Fruit fly (Drosophila melanogaster) whole organism, embryonic: ENCODE results near the gene mRpL3.
A peak's percentile ranks its signal among the peaks of the same experiment; 100 is the strongest.

Source experiments
- Adf1 ChIP-seq: fragments of 200-800 bp; sonication (Bioruptor generic); IDR thresholded peaks from 2 replicates; pipeline ENCODE4 v1.3.6; 2022; ENCODE audit warnings: missing biosample characterization, missing genetic modification characterization
- Asciz ChIP-seq: fragments of 200-800 bp; sonication (Bioruptor generic); optimal IDR thresholded peaks from 2 replicates; lab custom pipeline; 2017; ENCODE audit warnings: missing biosample characterization, mild to moderate bottlenecking, missing genetic modification characterization, missing genetic modification reagents
- Atf-2 ChIP-seq: fragments of 200-800 bp; sonication (Bioruptor generic); optimal IDR thresholded peaks from 2 replicates; lab custom pipeline; 2016; ENCODE audit warnings: missing biosample characterization, missing genetic modification characterization
- B-H2 ChIP-seq: fragments of 200-800 bp; sonication (Bioruptor generic); optimal IDR thresholded peaks from 2 replicates; lab custom pipeline; 2018; ENCODE audit warnings: missing biosample characterization, mild to moderate bottlenecking, missing genetic modification characterization
- Blimp-1 ChIP-seq: fragments of 200-800 bp; sonication (Bioruptor generic); optimal IDR thresholded peaks from 3 replicates; lab custom pipeline; 2018; ENCODE audit warnings: missing biosample characterization, missing genetic modification characterization, mild to moderate bottlenecking, moderate library complexity, missing genetic modification reagents
- Bteb2 ChIP-seq: fragments of 200-800 bp; sonication (Bioruptor generic); optimal IDR thresholded peaks from 2 replicates; lab custom pipeline; 2016; ENCODE audit warnings: missing biosample characterization, missing genetic modification characterization
- CG10462 ChIP-seq: fragments of 200-800 bp; sonication (Bioruptor generic); optimal IDR thresholded peaks from 2 replicates; lab custom pipeline; 2016; ENCODE audit warnings: missing biosample characterization, missing genetic modification characterization
- CG11093 ChIP-seq: fragments of 200-800 bp; sonication (Bioruptor generic); IDR thresholded peaks from 3 replicates; pipeline ENCODE4 v1.3.6; 2022; ENCODE audit warnings: missing biosample characterization, missing genetic modification characterization
- CG11247 ChIP-seq: fragments of 200-800 bp; sonication (Bioruptor generic); IDR thresholded peaks from 2 replicates; pipeline ENCODE4 v1.3.6; 2022; ENCODE audit warnings: missing biosample characterization, missing genetic modification characterization
- CG11696 ChIP-seq: fragments of 200-800 bp; sonication (Bioruptor generic); IDR thresholded peaks from 2 replicates; pipeline ENCODE4 v1.3.6; 2022; ENCODE audit warnings: missing biosample characterization, missing genetic modification characterization
- CG1233 ChIP-seq: fragments of 200-800 bp; sonication (Bioruptor generic); optimal IDR thresholded peaks from 4 replicates; lab custom pipeline; 2018; ENCODE audit warnings: missing biosample characterization, mild to moderate bottlenecking, missing genetic modification characterization
- CG12744 ChIP-seq: fragments of 200-800 bp; sonication (Bioruptor generic); optimal IDR thresholded peaks from 2 replicates; lab custom pipeline; 2016; ENCODE audit warnings: missing biosample characterization, missing genetic modification characterization
- CG13123 ChIP-seq: fragments of 200-800 bp; sonication (Bioruptor generic); optimal IDR thresholded peaks from 2 replicates; lab custom pipeline; 2016; ENCODE audit warnings: missing biosample characterization, missing genetic modification characterization
- CG15696 ChIP-seq: fragments of 200-800 bp; sonication (Bioruptor generic); optimal IDR thresholded peaks from 2 replicates; lab custom pipeline; 2019; ENCODE audit warnings: missing biosample characterization, mild to moderate bottlenecking, missing genetic modification characterization, moderate library complexity
- CG1602 ChIP-seq: fragments of 200-800 bp; sonication (Bioruptor generic); optimal IDR thresholded peaks from 3 replicates; lab custom pipeline; 2016; ENCODE audit warnings: missing biosample characterization, missing genetic modification characterization
- CG17359 ChIP-seq: fragments of 200-800 bp; sonication (Bioruptor generic); optimal IDR thresholded peaks from 3 replicates; lab custom pipeline; 2018; ENCODE audit warnings: missing biosample characterization, mild to moderate bottlenecking, missing genetic modification characterization, moderate library complexity
- CG17385 ChIP-seq: fragments of 200-800 bp; sonication (Bioruptor generic); optimal IDR thresholded peaks from 3 replicates; lab custom pipeline; 2018; ENCODE audit warnings: missing biosample characterization, mild to moderate bottlenecking, missing genetic modification characterization
- CG32772 ChIP-seq: fragments of 200-800 bp; sonication (Bioruptor generic); IDR thresholded peaks from 2 replicates; pipeline ENCODE4 v1.3.6; 2022; ENCODE audit warnings: missing biosample characterization, missing genetic modification characterization
- CG4707 ChIP-seq: fragments of 200-800 bp; sonication (Bioruptor generic); optimal IDR thresholded peaks from 2 replicates; lab custom pipeline; 2018; ENCODE audit warnings: missing biosample characterization, mild to moderate bottlenecking, missing genetic modification characterization, moderate library complexity
- CG7357 ChIP-seq: fragments of 200-800 bp; sonication (Bioruptor generic); IDR thresholded peaks from 3 replicates; pipeline ENCODE4 v1.3.6; 2022; ENCODE audit warnings: missing biosample characterization, missing genetic modification characterization
- CG7839 ChIP-seq: fragments of 200-800 bp; sonication (Bioruptor generic); optimal IDR thresholded peaks from 3 replicates; lab custom pipeline; 2018; ENCODE audit warnings: missing biosample characterization, mild to moderate bottlenecking, missing genetic modification characterization, moderate library complexity
- CG7987 ChIP-seq: fragments of 200-800 bp; sonication (Bioruptor generic); optimal IDR thresholded peaks from 2 replicates; lab custom pipeline; 2018; ENCODE audit warnings: missing biosample characterization, mild to moderate bottlenecking, missing genetic modification characterization, moderate library complexity
- CG8359 ChIP-seq: fragments of 200-800 bp; sonication (Bioruptor generic); optimal IDR thresholded peaks from 2 replicates; lab custom pipeline; 2017; ENCODE audit warnings: missing biosample characterization, mild to moderate bottlenecking, missing genetic modification characterization, borderline replicate concordance
- CG9932 ChIP-seq: fragments of 200-800 bp; sonication (Bioruptor generic); IDR thresholded peaks from 2 replicates; pipeline ENCODE4 v1.3.6; 2022; ENCODE audit warnings: missing biosample characterization, missing genetic modification characterization
- CHES-1-like ChIP-seq: fragments of 200-800 bp; sonication (Bioruptor generic); optimal IDR thresholded peaks from 2 replicates; lab custom pipeline; 2016; ENCODE audit warnings: missing biosample characterization, missing genetic modification characterization
- Dad ChIP-seq: fragments of 200-800 bp; sonication (Bioruptor generic); optimal IDR thresholded peaks from 3 replicates; lab custom pipeline; 2016; ENCODE audit warnings: missing biosample characterization, missing genetic modification characterization
- Gsc ChIP-seq: fragments of 200-800 bp; sonication (Bioruptor generic); IDR thresholded peaks from 2 replicates; pipeline ENCODE4 v1.3.6; 2022; ENCODE audit warnings: missing biosample characterization, missing genetic modification characterization
- HLH4C ChIP-seq: fragments of 200-800 bp; sonication (Bioruptor generic); IDR thresholded peaks from 3 replicates; pipeline ENCODE4 v1.3.6; 2022; ENCODE audit warnings: missing biosample characterization, missing genetic modification characterization; ENCODE audit not compliant: partially characterized antibody
- Hmr ChIP-seq: fragments of 200-800 bp; sonication (Bioruptor generic); optimal IDR thresholded peaks from 3 replicates; lab custom pipeline; 2017; ENCODE audit warnings: mild to moderate bottlenecking, missing biosample characterization, missing genetic modification reagents, missing genetic modification characterization
- MBD-R2 ChIP-seq: fragments of 200-800 bp; sonication (Bioruptor generic); IDR thresholded peaks from 2 replicates; pipeline ENCODE4 v1.3.6; 2022; ENCODE audit warnings: missing biosample characterization, missing genetic modification characterization
- Mes4 ChIP-seq: fragments of 200-800 bp; sonication (Bioruptor generic); optimal IDR thresholded peaks from 2 replicates; lab custom pipeline; 2016; ENCODE audit warnings: missing biosample characterization, missing genetic modification characterization
- Poxn ChIP-seq: fragments of 200-800 bp; sonication (Bioruptor generic); IDR thresholded peaks from 2 replicates; pipeline ENCODE4 v1.3.6; 2022; ENCODE audit warnings: missing biosample characterization, missing genetic modification characterization
- Taf1 ChIP-seq: fragments of 200-800 bp; sonication (Bioruptor generic); IDR thresholded peaks from 2 replicates; pipeline ENCODE4 v1.3.6; 2022; ENCODE audit warnings: missing biosample characterization, missing genetic modification characterization
- cg ChIP-seq: fragments of 200-800 bp; sonication (Bioruptor generic); optimal IDR thresholded peaks from 3 replicates; lab custom pipeline; 2019; ENCODE audit warnings: missing biosample characterization, mild to moderate bottlenecking, missing genetic modification characterization, moderate library complexity
- dpn ChIP-seq, 2 experiments: fragments of 200-800 bp; sonication (Bioruptor generic); optimal IDR thresholded peaks; 3 replicates each; lab custom pipeline; 2016; ENCODE audit warnings: missing biosample characterization in 2 of 2, missing genetic modification characterization in 2 of 2
- emc ChIP-seq: fragments of 200-800 bp; sonication (Bioruptor generic); optimal IDR thresholded peaks from 2 replicates; lab custom pipeline; 2016; ENCODE audit warnings: missing biosample characterization, missing genetic modification characterization
- fd102C ChIP-seq: fragments of 200-800 bp; sonication (Bioruptor generic); optimal IDR thresholded peaks from 2 replicates; lab custom pipeline; 2018; ENCODE audit warnings: missing biosample characterization, mild to moderate bottlenecking, missing genetic modification characterization, moderate library complexity
- fd64A ChIP-seq: fragments of 200-800 bp; sonication (Bioruptor generic); optimal IDR thresholded peaks from 3 replicates; lab custom pipeline; 2018; ENCODE audit warnings: missing biosample characterization, mild to moderate bottlenecking, missing genetic modification characterization
- gfzf ChIP-seq: fragments of 200-800 bp; sonication (Bioruptor generic); optimal IDR thresholded peaks from 2 replicates; lab custom pipeline; 2016; ENCODE audit warnings: missing biosample characterization, mild to moderate bottlenecking, missing genetic modification characterization, moderate library complexity
- oc ChIP-seq: fragments of 200-800 bp; sonication (Bioruptor generic); optimal IDR thresholded peaks from 2 replicates; lab custom pipeline; 2018; ENCODE audit warnings: missing biosample characterization, mild to moderate bottlenecking, missing genetic modification characterization, moderate library complexity
- phol ChIP-seq: fragments of 200-800 bp; sonication (Bioruptor generic); optimal IDR thresholded peaks from 3 replicates; lab custom pipeline; 2018; ENCODE audit warnings: missing biosample characterization, mild to moderate bottlenecking, missing genetic modification characterization, moderate library complexity
- row ChIP-seq: fragments of 200-800 bp; sonication (Bioruptor generic); IDR thresholded peaks from 3 replicates; pipeline ENCODE4 v1.3.6; 2022; ENCODE audit warnings: missing biosample characterization, missing genetic modification characterization
- slp2 ChIP-seq: fragments of 200-800 bp; sonication (Bioruptor generic); optimal IDR thresholded peaks from 2 replicates; lab custom pipeline; 2016; ENCODE audit warnings: missing biosample characterization, missing genetic modification characterization
- so ChIP-seq: fragments of 200-800 bp; sonication (Bioruptor generic); IDR thresholded peaks from 3 replicates; pipeline ENCODE4 v1.3.6; 2022; ENCODE audit warnings: missing biosample characterization, missing genetic modification characterization
- ssp ChIP-seq: fragments of 200-800 bp; sonication (Bioruptor generic); IDR thresholded peaks from 2 replicates; pipeline ENCODE4 v1.3.6; 2022; ENCODE audit warnings: missing biosample characterization, missing genetic modification characterization
- tgo ChIP-seq: fragments of 200-800 bp; sonication (Bioruptor generic); IDR thresholded peaks from 3 replicates; pipeline ENCODE4 v1.3.6; 2022; ENCODE audit warnings: missing biosample characterization, missing genetic modification characterization
- tin ChIP-seq: fragments of 200-800 bp; sonication (Bioruptor generic); optimal IDR thresholded peaks from 3 replicates; lab custom pipeline; 2016; ENCODE audit warnings: missing biosample characterization, missing genetic modification characterization
- usp ChIP-seq: fragments of >200 bp; optimal IDR thresholded peaks from 2 replicates; lab custom pipeline; 2017; ENCODE audit warnings: missing biosample characterization, missing genetic modification characterization
- vvl ChIP-seq: fragments of 200-800 bp; sonication (Bioruptor generic); IDR thresholded peaks from 2 replicates; pipeline ENCODE4 v1.3.6; 2022; ENCODE audit warnings: missing biosample characterization, missing genetic modification characterization
- zen ChIP-seq: fragments of 200-800 bp; sonication (Bioruptor generic); optimal IDR thresholded peaks from 3 replicates; lab custom pipeline; 2018; ENCODE audit warnings: missing biosample characterization, mild to moderate bottlenecking, missing genetic modification characterization, moderate library complexity

Gene mRpL3

DNA sequence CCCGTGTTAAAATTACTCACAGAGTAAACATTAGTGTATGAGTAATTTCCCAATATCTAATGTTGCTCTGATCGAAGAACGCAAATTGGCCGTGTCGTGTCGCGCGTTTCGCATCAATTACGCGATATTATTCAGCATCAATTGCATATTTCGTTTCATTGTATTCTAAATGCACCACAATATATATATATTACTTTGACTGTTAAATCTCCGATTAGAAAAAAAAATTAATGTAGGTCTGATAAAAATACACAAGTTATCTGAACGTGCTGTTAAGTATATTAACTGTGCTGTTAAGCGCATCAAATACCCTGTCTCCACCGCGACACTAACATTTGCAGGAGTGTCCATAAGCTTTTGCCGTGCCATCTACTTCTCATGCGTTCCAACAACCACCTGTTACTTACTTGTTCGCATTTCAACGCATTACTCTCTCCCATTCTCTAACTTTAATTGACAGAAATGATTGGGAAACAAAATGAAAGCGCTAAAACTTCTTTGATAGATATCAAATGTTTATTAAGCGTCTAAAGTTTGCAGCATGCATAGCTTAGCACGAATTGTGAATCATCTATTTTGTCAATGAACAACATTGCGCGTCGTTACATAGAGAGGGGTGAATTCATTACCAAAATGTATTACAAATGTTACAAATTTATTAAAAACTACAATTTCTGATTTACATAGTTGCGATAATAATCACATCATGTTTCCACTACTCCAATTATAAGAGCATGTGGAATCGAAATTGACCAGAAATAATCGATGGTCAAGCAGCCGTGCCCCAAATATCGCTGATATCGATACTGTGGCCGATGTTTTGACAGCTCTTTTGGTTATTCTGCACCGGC is at the start of gene mRpL3, which contains the start of gene Graf (continued):
- no peak for TF ChIP-seq CG1602 (GFP tag; lab: Kevin White, UChicago)
- no peak for TF ChIP-seq oc (tag; lab: Kevin White, UChicago)
- no peak for TF ChIP-seq vvl (GFP tag; lab: Robert Waterston, UW)
- no peak for TF ChIP-seq CG32772 (GFP tag; lab: Robert Waterston, UW)
- TF ChIP-seq CG7357 (GFP tag; lab: Robert Waterston, UW), result peak; percentile 85
- TF ChIP-seq B-H2, result no peak
- TF ChIP-seq Atf-2 (GFP tag; lab: Kevin White, UChicago), result no peak
- no peak for TF ChIP-seq tgo (GFP tag; lab: Robert Waterston, UW)
- no peak for TF ChIP-seq CG7839 (tag; lab: Kevin White, UChicago)
- no peak for TF ChIP-seq usp (GFP tag; lab: Kevin White, UChicago)
- no peak for TF ChIP-seq fd102C (GFP tag; lab: Kevin White, UChicago)
- peak; percentile 84 for TF ChIP-seq ssp (GFP tag; lab: Robert Waterston, UW)
- no peak for TF ChIP-seq CG10462
- TF ChIP-seq so, result no peak
- TF ChIP-seq CG9932 (GFP tag; lab: Robert Waterston, UW), result no peak; the same call in 1 of the 2 replicates
- no peak for TF ChIP-seq Hmr (GFP tag; lab: Kevin White, UChicago)
- TF ChIP-seq zen (tag; lab: Kevin White, UChicago), result no peak
- no peak for TF ChIP-seq Blimp-1 (GFP tag; lab: Kevin White, UChicago)
- no peak for TF ChIP-seq Taf1
- TF ChIP-seq CG15696, result no peak
- TF ChIP-seq CG17359 (tag; lab: Kevin White, UChicago), result peak; percentile 67
- peak; percentile 41 for TF ChIP-seq cg
- TF ChIP-seq CG8359 (GFP tag; lab: Kevin White, UChicago), result no peak
- no peak for TF ChIP-seq CG4707 (GFP tag; lab: Kevin White, UChicago)
- no peak for TF ChIP-seq Gsc (GFP tag; lab: Robert Waterston, UW)
- TF ChIP-seq Asciz (GFP tag; lab: Kevin White, UChicago), result no peak
- no peak for TF ChIP-seq CG17385
- TF ChIP-seq MBD-R2, result no peak
- TF ChIP-seq Dad, result no peak
- TF ChIP-seq CG12744 (GFP tag; lab: Kevin White, UChicago), result no peak
- no peak for TF ChIP-seq slp2 (GFP tag; lab: Kevin White, UChicago)
- no peak for TF ChIP-seq dpn (GFP tag; optimal IDR thresholded peaks at IDR 0.05; lab: Kevin White, UChicago)
- TF ChIP-seq CG11696 (GFP tag; lab: Robert Waterston, UW), result no peak
- no peak for TF ChIP-seq Poxn (GFP tag; lab: Robert Waterston, UW)
- no peak for TF ChIP-seq CG13123 (GFP tag; lab: Kevin White, UChicago)
- TF ChIP-seq CG11093, result no peak
- no peak for TF ChIP-seq Bteb2 (GFP tag; lab: Kevin White, UChicago)
- peak; percentile 57 for TF ChIP-seq row
- TF ChIP-seq HLH4C (GFP tag; lab: Robert Waterston, UW), result peak; percentile 91
- TF ChIP-seq fd64A (GFP tag; lab: Kevin White, UChicago), result no peak
- peak; percentile 20 for TF ChIP-seq CHES-1-like (GFP tag; lab: Kevin White, UChicago)
- no peak for TF ChIP-seq Adf1 (GFP tag; lab: Robert Waterston, UW)
- TF ChIP-seq CG11247 (GFP tag; lab: Robert Waterston, UW), result no peak
- no peak for TF ChIP-seq CG1233 (GFP tag; lab: Kevin White, UChicago)
- TF ChIP-seq Mes4 (GFP tag; lab: Kevin White, UChicago), result no peak
- TF ChIP-seq CG7987, result no peak
- peak; percentile 12 for TF ChIP-seq phol (tag; lab: Kevin White, UChicago)
- no peak for TF ChIP-seq tin (GFP tag; lab: Kevin White, UChicago)
- no peak for TF ChIP-seq emc
- TF ChIP-seq gfzf (GFP tag; lab: Kevin White, UChicago), result peak; percentile 35
